Worm (Caenorhabditis elegans): ENCODE data around the gene srx-110.

DNA sequence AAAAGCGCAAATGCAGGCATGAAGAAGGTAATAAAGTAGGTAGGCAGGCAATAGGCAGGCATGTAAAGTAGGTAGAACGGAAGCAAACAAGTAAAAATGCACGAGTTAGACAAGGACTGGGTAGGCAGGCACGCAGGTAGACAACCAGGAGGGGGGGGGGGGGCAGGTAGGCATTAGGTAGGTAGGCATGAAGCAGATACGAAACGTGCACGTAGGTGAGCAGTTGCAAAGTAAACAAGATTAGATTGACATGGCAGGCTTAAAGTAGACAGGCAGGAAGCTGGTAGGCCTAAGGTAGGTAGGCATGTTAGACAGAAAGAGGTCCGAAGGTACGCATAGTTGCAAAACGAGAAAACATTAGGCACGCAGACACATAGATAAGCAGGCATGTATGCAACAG lies 30.4 kb upstream of the srx-110 start:
- no peak for TF ChIP-seq unc-62 (GFP tag; optimal IDR thresholded peaks at IDR 0.05)
- TF ChIP-seq F23B12.7 (tag; optimal IDR thresholded peaks at IDR 0.05; ENCODE audit: insufficient read depth): no peak
- no peak for TF ChIP-seq snpc-3.4 (tag; optimal IDR thresholded peaks at IDR 0.05)
- no peak for TF ChIP-seq attf-3 (GFP tag; conservative IDR thresholded peaks at IDR 0.05)
